Fruit fly (Drosophila melanogaster) whole organism, embryonic: ENCODE results near the gene glob3.

Experiments
- Asciz ChIP-seq: fragments of 200-800 bp; sonication (Bioruptor generic); optimal IDR thresholded peaks from 2 replicates; lab custom pipeline; 2017; ENCODE audit warnings: missing biosample characterization, mild to moderate bottlenecking, missing genetic modification characterization, missing genetic modification reagents
- CG10209 ChIP-seq: fragments of 200-800 bp; sonication (Bioruptor generic); optimal IDR thresholded peaks from 3 replicates; lab custom pipeline; 2017; ENCODE audit warnings: missing biosample characterization, mild to moderate bottlenecking, missing genetic modification characterization, missing genetic modification reagents
- CG10274 ChIP-seq: fragments of 200-800 bp; sonication (Bioruptor generic); optimal IDR thresholded peaks from 3 replicates; lab custom pipeline; 2017; ENCODE audit warnings: missing biosample characterization, mild to moderate bottlenecking, missing genetic modification characterization
- CG10321 ChIP-seq: fragments of 200-800 bp; sonication (Bioruptor generic); IDR thresholded peaks from 2 replicates; pipeline ENCODE4 v1.3.6; 2022; ENCODE audit warnings: missing biosample characterization, missing genetic modification characterization
- CG10543 ChIP-seq: fragments of 200-800 bp; sonication (Bioruptor generic); optimal IDR thresholded peaks from 3 replicates; lab custom pipeline; 2017; ENCODE audit warnings: missing biosample characterization, mild to moderate bottlenecking, missing genetic modification characterization, moderate library complexity
- CG11456 ChIP-seq: fragments of 200-800 bp; sonication (Bioruptor generic); IDR thresholded peaks from 3 replicates; pipeline ENCODE4 v1.3.6; 2022; ENCODE audit warnings: missing biosample characterization, missing genetic modification characterization
- CG11504 ChIP-seq: fragments of 200-800 bp; sonication (Bioruptor generic); optimal IDR thresholded peaks from 3 replicates; lab custom pipeline; 2019; ENCODE audit warnings: missing biosample characterization, mild to moderate bottlenecking, missing genetic modification characterization, moderate library complexity
- CG12071 ChIP-seq: fragments of 200-800 bp; sonication (Bioruptor generic); optimal IDR thresholded peaks from 3 replicates; lab custom pipeline; 2018; ENCODE audit warnings: missing biosample characterization, mild to moderate bottlenecking, missing genetic modification characterization
- CG12219 ChIP-seq: fragments of 200-800 bp; sonication (Bioruptor generic); optimal IDR thresholded peaks from 3 replicates; lab custom pipeline; 2018; ENCODE audit warnings: missing biosample characterization, mild to moderate bottlenecking, missing genetic modification characterization
- CG12744 ChIP-seq: fragments of 200-800 bp; sonication (Bioruptor generic); optimal IDR thresholded peaks from 2 replicates; lab custom pipeline; 2016; ENCODE audit warnings: missing biosample characterization, missing genetic modification characterization
- CG13624 ChIP-seq: fragments of 200-800 bp; sonication (Bioruptor generic); optimal IDR thresholded peaks from 2 replicates; lab custom pipeline; 2016; ENCODE audit warnings: missing biosample characterization, missing genetic modification characterization
- CG14014 ChIP-seq: fragments of 200-800 bp; sonication (Bioruptor generic); IDR thresholded peaks from 2 replicates; pipeline ENCODE4 v1.3.6; 2022; ENCODE audit warnings: missing biosample characterization, missing genetic modification characterization
- CG15011 ChIP-seq: fragments of 200-800 bp; sonication (Bioruptor generic); optimal IDR thresholded peaks from 3 replicates; lab custom pipeline; 2018; ENCODE audit warnings: missing biosample characterization, mild to moderate bottlenecking, missing genetic modification characterization
- CG1529 ChIP-seq: fragments of 200-800 bp; sonication (Bioruptor generic); optimal IDR thresholded peaks from 3 replicates; lab custom pipeline; 2018; ENCODE audit warnings: missing biosample characterization, missing genetic modification characterization
- CG16779 ChIP-seq: fragments of 200-800 bp; sonication (Bioruptor generic); IDR thresholded peaks from 2 replicates; pipeline ENCODE4 v1.3.6; 2022; ENCODE audit warnings: missing biosample characterization, missing genetic modification characterization
- CG30431 ChIP-seq: fragments of 200-800 bp; sonication (Bioruptor generic); optimal IDR thresholded peaks from 2 replicates; lab custom pipeline; 2017; ENCODE audit warnings: missing biosample characterization, missing genetic modification characterization
- CG4424 ChIP-seq: fragments of 200-800 bp; sonication (Bioruptor generic); optimal IDR thresholded peaks from 3 replicates; lab custom pipeline; 2016; ENCODE audit warnings: missing biosample characterization, missing genetic modification characterization
- CG5953 ChIP-seq: fragments of 200-800 bp; sonication (Bioruptor generic); IDR thresholded peaks from 2 replicates; pipeline ENCODE4 v1.3.6; 2022; ENCODE audit warnings: missing biosample characterization, missing genetic modification characterization
- CG7271 ChIP-seq: fragments of 200-800 bp; sonication (Bioruptor generic); optimal IDR thresholded peaks from 2 replicates; lab custom pipeline; 2018; ENCODE audit warnings: missing biosample characterization, mild to moderate bottlenecking, missing genetic modification characterization, moderate library complexity
- CG7745 ChIP-seq: fragments of 200-800 bp; sonication (Bioruptor generic); optimal IDR thresholded peaks from 2 replicates; lab custom pipeline; 2018; ENCODE audit warnings: missing biosample characterization, mild to moderate bottlenecking, missing genetic modification characterization, moderate library complexity
- CTCF ChIP-seq: fragments of 200-800 bp; sonication (Bioruptor generic); optimal IDR thresholded peaks from 2 replicates; lab custom pipeline; 2017; ENCODE audit warnings: missing biosample characterization, mild to moderate bottlenecking, missing genetic modification characterization, moderate library complexity
- Camta ChIP-seq: fragments of 200-800 bp; sonication (Bioruptor generic); optimal IDR thresholded peaks from 2 replicates; lab custom pipeline; 2016; ENCODE audit warnings: missing biosample characterization, missing genetic modification characterization
- HmgD ChIP-seq: fragments of 200-800 bp; sonication (Bioruptor generic); optimal IDR thresholded peaks from 3 replicates; lab custom pipeline; 2016; ENCODE audit warnings: missing biosample characterization, missing genetic modification characterization
- Hmx ChIP-seq: fragments of 200-800 bp; sonication (Bioruptor generic); optimal IDR thresholded peaks from 2 replicates; lab custom pipeline; 2016; ENCODE audit warnings: missing biosample characterization, missing genetic modification characterization
- Hr51 ChIP-seq, 2 experiments: fragments of 200-800 bp; sonication (Bioruptor generic); optimal IDR thresholded peaks; 2 replicates in 1 of 2; 3 replicates in 1 of 2; lab custom pipeline; 2016 to 2018; ENCODE audit warnings: missing biosample characterization in 2 of 2, missing genetic modification characterization in 2 of 2, mild to moderate bottlenecking in 1 of 2, moderate library complexity in 1 of 2
- Six4 ChIP-seq: fragments of 200-800 bp; sonication (Bioruptor generic); optimal IDR thresholded peaks from 2 replicates; lab custom pipeline; 2016; ENCODE audit warnings: missing biosample characterization, missing genetic modification characterization
- Ssrp ChIP-seq: fragments of 200-800 bp; sonication (Bioruptor generic); optimal IDR thresholded peaks from 2 replicates; lab custom pipeline; 2018; ENCODE audit warnings: missing biosample characterization, mild to moderate bottlenecking, missing genetic modification characterization, moderate library complexity
- Xbp1 ChIP-seq: fragments of 200-800 bp; sonication (Bioruptor generic); optimal IDR thresholded peaks from 3 replicates; lab custom pipeline; 2016; ENCODE audit warnings: missing biosample characterization, mild to moderate bottlenecking, missing genetic modification characterization
- amos ChIP-seq: fragments of 200-800 bp; sonication (Bioruptor generic); IDR thresholded peaks from 2 replicates; pipeline ENCODE4 v1.3.6; 2022; ENCODE audit warnings: missing biosample characterization, missing genetic modification characterization; ENCODE audit not compliant: partially characterized antibody
- cad ChIP-seq: fragments of >200 bp; optimal IDR thresholded peaks from 2 replicates; lab custom pipeline; 2017; ENCODE audit warnings: missing biosample characterization, missing genetic modification characterization
- cato ChIP-seq: fragments of 200-800 bp; sonication (Bioruptor generic); optimal IDR thresholded peaks from 2 replicates; lab custom pipeline; 2016; ENCODE audit warnings: missing biosample characterization, missing genetic modification characterization, borderline replicate concordance
- cg ChIP-seq: fragments of 200-800 bp; sonication (Bioruptor generic); optimal IDR thresholded peaks from 3 replicates; lab custom pipeline; 2019; ENCODE audit warnings: missing biosample characterization, mild to moderate bottlenecking, missing genetic modification characterization, moderate library complexity
- en ChIP-seq: fragments of 200-800 bp; sonication (Bioruptor generic); optimal IDR thresholded peaks from 2 replicates; lab custom pipeline; 2016; ENCODE audit warnings: missing biosample characterization, missing genetic modification characterization
- ewg ChIP-seq: fragments of 200-800 bp; sonication (Bioruptor generic); optimal IDR thresholded peaks from 3 replicates; lab custom pipeline; 2017; ENCODE audit warnings: mild to moderate bottlenecking, missing biosample characterization, missing genetic modification reagents, missing genetic modification characterization
- fd3F ChIP-seq: fragments of 200-800 bp; sonication (Bioruptor generic); optimal IDR thresholded peaks from 2 replicates; lab custom pipeline; 2018; ENCODE audit warnings: missing biosample characterization, mild to moderate bottlenecking, missing genetic modification characterization, moderate library complexity
- h ChIP-seq: fragments of >200 bp; optimal IDR thresholded peaks from 2 replicates; lab custom pipeline; 2017
- kah ChIP-seq: fragments of 200-800 bp; sonication (Bioruptor generic); optimal IDR thresholded peaks from 2 replicates; lab custom pipeline; 2018; ENCODE audit warnings: missing biosample characterization, mild to moderate bottlenecking, missing genetic modification characterization
- lab ChIP-seq: fragments of 200-800 bp; sonication (Bioruptor generic); optimal IDR thresholded peaks from 3 replicates; lab custom pipeline; 2017; ENCODE audit warnings: missing biosample characterization, missing genetic modification characterization, mild to moderate bottlenecking, moderate library complexity, missing genetic modification reagents
- otp ChIP-seq: fragments of 200-800 bp; sonication (Bioruptor generic); IDR thresholded peaks from 3 replicates; pipeline ENCODE4, ENCODE4 v1.3.6; 2022; ENCODE audit warnings: missing biosample characterization, missing genetic modification characterization
- pfk ChIP-seq: fragments of 200-800 bp; sonication (Bioruptor generic); optimal IDR thresholded peaks from 2 replicates; lab custom pipeline; 2018; ENCODE audit warnings: missing biosample characterization, mild to moderate bottlenecking, missing genetic modification characterization, moderate library complexity
- pnt ChIP-seq: fragments of 200-800 bp; sonication (Bioruptor generic); optimal IDR thresholded peaks from 3 replicates; lab custom pipeline; 2016; ENCODE audit warnings: missing biosample characterization, missing genetic modification characterization
- schlank ChIP-seq: fragments of 200-800 bp; sonication (Bioruptor generic); optimal IDR thresholded peaks from 2 replicates; lab custom pipeline; 2018; ENCODE audit warnings: missing biosample characterization, mild to moderate bottlenecking, missing genetic modification characterization
- scrt ChIP-seq: fragments of 200-800 bp; sonication (Bioruptor generic); optimal IDR thresholded peaks from 2 replicates; lab custom pipeline; 2018; ENCODE audit warnings: missing biosample characterization, mild to moderate bottlenecking, missing genetic modification characterization, moderate library complexity
- stc ChIP-seq: fragments of 200-800 bp; sonication (Bioruptor generic); IDR thresholded peaks from 2 replicates; pipeline ENCODE4 v1.3.6; 2022; ENCODE audit warnings: missing biosample characterization, missing genetic modification characterization
- stwl ChIP-seq: fragments of 200-800 bp; sonication (Bioruptor generic); optimal IDR thresholded peaks from 3 replicates; lab custom pipeline; 2018; ENCODE audit warnings: missing biosample characterization, mild to moderate bottlenecking, missing genetic modification characterization, moderate library complexity
- ttk ChIP-seq: fragments of 200-800 bp; sonication (Bioruptor generic); IDR thresholded peaks from 2 replicates; pipeline ENCODE4 v2.1.2; 2022; ENCODE audit warnings: missing biosample characterization, missing genetic modification characterization
- unpg ChIP-seq: fragments of 200-800 bp; sonication (Bioruptor generic); optimal IDR thresholded peaks from 3 replicates; lab custom pipeline; 2018; ENCODE audit warnings: missing biosample characterization, mild to moderate bottlenecking, missing genetic modification characterization, moderate library complexity
- zfh1 ChIP-seq: fragments of 200-800 bp; sonication (Bioruptor generic); IDR thresholded peaks from 3 replicates; pipeline ENCODE4 v1.3.6; 2022; ENCODE audit warnings: missing biosample characterization, missing genetic modification characterization

The glob3 gene

dm6 chr3R:5789025-5789953 is 40.6 kb upstream of the glob3 start, which contains the start of the genes Hat1 and Rpn5 (continued):
- no peak for TF ChIP-seq CG7271 (tag; lab: Kevin White, UChicago)
- TF ChIP-seq unpg: peak; percentile 66
- TF ChIP-seq ewg (GFP tag; lab: Kevin White, UChicago): peak; percentile 67
- TF ChIP-seq pfk: no peak
- TF ChIP-seq CG7745 (tag; lab: Kevin White, UChicago): no peak
- peak; percentile 27 for TF ChIP-seq schlank
- peak; percentile 90 for TF ChIP-seq Camta (GFP tag; lab: Kevin White, UChicago)
- TF ChIP-seq CG4424 (GFP tag; lab: Kevin White, UChicago): peak; percentile 91
- TF ChIP-seq CG12071 (GFP tag; lab: Kevin White, UChicago): no peak
- peak; percentile 54; the same call in 1 of the 2 replicates for TF ChIP-seq ttk (GFP tag; lab: Robert Waterston, UW)
- TF ChIP-seq CG10543 (GFP tag; lab: Kevin White, UChicago): peak; percentile 75
- peak; percentile 74 for TF ChIP-seq Six4 (GFP tag; lab: Kevin White, UChicago)
- TF ChIP-seq CG10209: peak; percentile 77
- TF ChIP-seq en (GFP tag; lab: Kevin White, UChicago): peak; percentile 69
- TF ChIP-seq otp (GFP tag; lab: Robert Waterston, UW): 0 out of 3 replicates have a peak, but pooled peaks have one; percentile 9
- TF ChIP-seq Asciz: no peak
- TF ChIP-seq CG30431 (GFP tag; lab: Kevin White, UChicago): peak; percentile 67
- TF ChIP-seq CG11504 (tag; lab: Kevin White, UChicago): peak; percentile 78
- peak; percentile 82 for TF ChIP-seq stwl (tag; lab: Kevin White, UChicago)
- TF ChIP-seq CG12219: no peak
- TF ChIP-seq Ssrp (tag; lab: Kevin White, UChicago): peak; percentile 74
- TF ChIP-seq pnt (GFP tag; lab: Kevin White, UChicago): peak; percentile 88
- TF ChIP-seq Hr51 (GFP tag; optimal IDR thresholded peaks at IDR 0.05; lab: Kevin White, UChicago): peak; percentile 66 to 76
- TF ChIP-seq lab (GFP tag; lab: Kevin White, UChicago): peak; percentile 83
- TF ChIP-seq fd3F (GFP tag; lab: Kevin White, UChicago): peak; percentile 49
- peak; percentile 58; the same call in 2 of the 3 replicates for TF ChIP-seq zfh1 (GFP tag; lab: Robert Waterston, UW)
- TF ChIP-seq CG15011 (GFP tag; lab: Kevin White, UChicago): peak; percentile 58
- peak; percentile 0 for TF ChIP-seq scrt (GFP tag; lab: Kevin White, UChicago)
- TF ChIP-seq HmgD: peak; percentile 88
- TF ChIP-seq CG16779 (GFP tag; lab: Robert Waterston, UW): peak; percentile 46; the same call in 1 of the 2 replicates
- TF ChIP-seq CG14014 (GFP tag; lab: Robert Waterston, UW): peak; percentile 61; the same call in 1 of the 2 replicates
- TF ChIP-seq CG11456 (GFP tag; lab: Robert Waterston, UW): peak; percentile 63; the same call in 2 of the 3 replicates
- peak; percentile 76 for TF ChIP-seq cato (GFP tag; lab: Kevin White, UChicago)
- TF ChIP-seq amos (GFP tag; lab: Robert Waterston, UW): peak; percentile 68
- no peak; the same call in 1 of the 2 replicates for TF ChIP-seq CG10321
- peak; percentile 90 for TF ChIP-seq Xbp1
- TF ChIP-seq CG13624 (GFP tag; lab: Kevin White, UChicago): peak; percentile 95
- TF ChIP-seq Hmx (GFP tag; lab: Kevin White, UChicago): peak; percentile 83
- 0 out of 2 replicates have a peak, but pooled peaks have one; percentile 31 for TF ChIP-seq stc (GFP tag; lab: Robert Waterston, UW)
- TF ChIP-seq h (lab: Kevin White, UChicago): no peak
- no peak for TF ChIP-seq kah (GFP tag; lab: Kevin White, UChicago)
- peak; percentile 57 for TF ChIP-seq CG10274 (GFP tag; lab: Kevin White, UChicago)
- TF ChIP-seq cg (GFP tag; lab: Kevin White, UChicago): no peak
- peak; percentile 56 for TF ChIP-seq CG1529 (GFP tag; lab: Kevin White, UChicago)
- TF ChIP-seq cad (GFP tag; lab: Kevin White, UChicago): no peak
- TF ChIP-seq CG5953: no peak
- peak; percentile 81 for TF ChIP-seq CG12744
- peak; percentile 2 for TF ChIP-seq CTCF (GFP tag; lab: Kevin White, UChicago)
